Worm (Caenorhabditis elegans): ENCODE data around the gene F56H9.6.

The F56H9.6 gene

DNA sequence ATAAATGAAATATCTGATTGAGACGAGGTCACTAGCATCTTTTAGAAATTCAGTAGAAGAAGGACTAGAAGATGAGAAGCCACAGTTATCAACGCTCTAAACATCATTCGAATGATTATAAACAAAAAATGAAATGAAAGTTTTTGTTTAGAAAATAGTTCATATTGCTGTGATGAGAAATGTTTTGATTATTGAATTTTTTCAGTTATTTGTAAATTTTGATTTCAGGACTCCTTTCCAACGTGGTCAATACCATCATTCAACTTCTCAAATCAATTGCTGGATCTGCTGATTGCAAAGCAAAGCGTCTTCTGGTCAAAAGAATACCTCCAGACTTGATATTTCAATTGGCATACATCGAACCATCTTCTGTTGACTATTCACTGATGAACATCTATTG is 28.5 kb upstream of the F56H9.6 start, which contains the start of gene W05B10.6:
Gene W05B10.6 (minus strand): TSS at position 101 of the 400 bp plus-strand sequence.
- no peak for TF ChIP-seq unc-42 (tag; optimal IDR thresholded peaks at IDR 0.05)
- no peak for TF ChIP-seq tbx-2 (tag; optimal IDR thresholded peaks at IDR 0.05)
- no peak for TF ChIP-seq ceh-31 (tag; optimal IDR thresholded peaks at IDR 0.05)
- TF ChIP-seq K02D7.2 (tag; optimal IDR thresholded peaks at IDR 0.05), result no peak
- no peak for TF ChIP-seq fkh-10 (GFP tag; optimal IDR thresholded peaks at IDR 0.05)
- TF ChIP-seq ceh-45 (GFP tag; IDR thresholded peaks at IDR 0.05), result no peak
- TF ChIP-seq C38D4.7 (GFP tag; optimal IDR thresholded peaks at IDR 0.05), result no peak
- TF ChIP-seq T23F11.4 (GFP tag; optimal IDR thresholded peaks at IDR 0.05), result no peak
- no peak for TF ChIP-seq ceh-30 (tag; optimal IDR thresholded peaks at IDR 0.05)
- no peak for TF ChIP-seq pqm-1 (tag; optimal IDR thresholded peaks at IDR 0.05)
- no peak for TF ChIP-seq gmeb-2 (tag; optimal IDR thresholded peaks at IDR 0.05)
- TF ChIP-seq hlh-30 (tag; optimal IDR thresholded peaks at IDR 0.05; ENCODE audit: insufficient read depth), result no peak
- no peak for TF ChIP-seq eyg-1 (tag; optimal IDR thresholded peaks at IDR 0.05)

ce11 chrV:12649636-12650035 is 20.0 kb upstream of the F56H9.6 start, which contains the start of gene lin-25:
Gene lin-25, plus strand, starts transcription at chrV:12649925.
- peak; percentile 67 for TF ChIP-seq ceh-31 (tag; optimal IDR thresholded peaks at IDR 0.05)
- TF ChIP-seq pha-4 (tag; optimal IDR thresholded peaks at IDR 0.05), result no peak
- no peak for TF ChIP-seq ztf-16 (tag; optimal IDR thresholded peaks at IDR 0.05)
- TF ChIP-seq elt-2 (tag; optimal IDR thresholded peaks at IDR 0.05), result no peak
- TF ChIP-seq ceh-2 (tag; optimal IDR thresholded peaks at IDR 0.05), result peak; percentile 57
- TF ChIP-seq ets-4 (tag; optimal IDR thresholded peaks at IDR 0.05), result peak; percentile 41
- peak; percentile 43 for TF ChIP-seq tbx-2 (tag; optimal IDR thresholded peaks at IDR 0.05)
- peak; percentile 6 for TF ChIP-seq nfya-1 (tag; optimal IDR thresholded peaks at IDR 0.05)
- TF ChIP-seq unc-42 (tag; optimal IDR thresholded peaks at IDR 0.05), result peak; percentile 50

DNA sequence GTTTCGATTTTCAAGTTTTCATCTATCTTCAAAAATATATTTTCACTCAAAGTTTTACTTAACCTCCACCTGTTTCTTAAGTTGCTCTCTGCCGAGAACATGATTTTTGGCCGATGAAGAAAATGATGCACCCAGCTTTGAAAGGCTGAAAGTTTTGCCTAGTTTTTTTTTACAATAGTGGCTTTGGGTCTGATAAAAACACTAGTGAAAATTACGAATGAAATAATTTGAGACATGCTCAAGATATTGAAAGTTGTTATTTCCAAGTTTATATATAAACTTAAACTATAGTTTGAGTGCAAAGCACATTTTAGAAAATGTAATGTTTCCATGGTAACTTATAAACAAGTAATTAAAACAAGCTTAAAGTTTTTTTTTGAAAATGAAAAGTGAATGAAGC is 19.6 kb upstream of the F56H9.6 start, which contains the start of gene gpa-9:
Gene gpa-9 (minus strand): TSS at position 101 of the 400 bp plus-strand sequence.
- TF ChIP-seq ets-4 (tag; optimal IDR thresholded peaks at IDR 0.05) (no peak), hlh-6 (tag; optimal IDR thresholded peaks at IDR 0.05) (no peak), ceh-9 (tag; optimal IDR thresholded peaks at IDR 0.05) (no peak), fkh-6 (tag; optimal IDR thresholded peaks at IDR 0.05) (no peak)

DNA sequence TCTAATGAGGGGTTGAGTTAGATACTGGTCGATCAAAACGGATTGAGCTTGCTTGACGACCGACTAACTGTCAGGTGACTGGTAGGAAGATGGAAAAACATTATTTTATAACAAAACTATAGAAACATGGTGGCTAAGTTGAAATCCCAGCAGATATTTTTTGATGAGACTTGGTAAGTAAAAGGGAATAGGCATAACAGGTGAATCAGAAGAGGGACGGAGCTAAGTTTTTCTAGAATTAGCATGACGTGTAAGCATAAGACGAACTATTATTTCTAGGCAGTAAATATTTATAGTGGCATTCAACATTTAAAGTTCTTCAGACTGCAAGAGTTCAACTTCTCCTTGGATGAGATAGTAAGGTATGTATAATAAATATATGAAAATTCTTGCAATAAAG is 14.9 kb upstream of the F56H9.6 start, which contains the start of gene F56H9.8:
Gene F56H9.8 (plus strand): TSS at position 301 of the 400 bp plus-strand sequence.
- no peak for TF ChIP-seq elt-4 (tag; optimal IDR thresholded peaks at IDR 0.05)
- TF ChIP-seq ceh-24 (tag; optimal IDR thresholded peaks at IDR 0.05), result no peak
- no peak for TF ChIP-seq pat-9 (tag; optimal IDR thresholded peaks at IDR 0.05)
- TF ChIP-seq ceh-48 (tag; optimal IDR thresholded peaks at IDR 0.05), result no peak
- no peak for TF ChIP-seq pax-1 (tag; optimal IDR thresholded peaks at IDR 0.05)
- TF ChIP-seq unc-42 (tag; optimal IDR thresholded peaks at IDR 0.05), result no peak
- TF ChIP-seq ceh-30 (tag; optimal IDR thresholded peaks at IDR 0.05), result no peak
- TF ChIP-seq ceh-9 (tag; optimal IDR thresholded peaks at IDR 0.05), result no peak
- no peak for TF ChIP-seq sox-2 (GFP tag; IDR thresholded peaks at IDR 0.05)
- TF ChIP-seq madf-2 (tag; optimal IDR thresholded peaks at IDR 0.05), result no peak
- no peak for TF ChIP-seq K02D7.2 (tag; optimal IDR thresholded peaks at IDR 0.05)
- no peak for TF ChIP-seq ceh-6 (GFP tag; optimal IDR thresholded peaks at IDR 0.05)
- no peak for TF ChIP-seq pha-2 (tag; optimal IDR thresholded peaks at IDR 0.05)
- TF ChIP-seq hlh-8 (tag; optimal IDR thresholded peaks at IDR 0.05), result no peak
- TF ChIP-seq C38D4.7 (GFP tag; optimal IDR thresholded peaks at IDR 0.05), result no peak
- no peak for TF ChIP-seq ceh-18 (tag; optimal IDR thresholded peaks at IDR 0.05)
- TF ChIP-seq ceh-31 (tag; optimal IDR thresholded peaks at IDR 0.05), result no peak
- TF ChIP-seq lim-6 (tag; optimal IDR thresholded peaks at IDR 0.05), result no peak
- TF ChIP-seq sdc-2 (tag; optimal IDR thresholded peaks at IDR 0.05), result no peak

DNA sequence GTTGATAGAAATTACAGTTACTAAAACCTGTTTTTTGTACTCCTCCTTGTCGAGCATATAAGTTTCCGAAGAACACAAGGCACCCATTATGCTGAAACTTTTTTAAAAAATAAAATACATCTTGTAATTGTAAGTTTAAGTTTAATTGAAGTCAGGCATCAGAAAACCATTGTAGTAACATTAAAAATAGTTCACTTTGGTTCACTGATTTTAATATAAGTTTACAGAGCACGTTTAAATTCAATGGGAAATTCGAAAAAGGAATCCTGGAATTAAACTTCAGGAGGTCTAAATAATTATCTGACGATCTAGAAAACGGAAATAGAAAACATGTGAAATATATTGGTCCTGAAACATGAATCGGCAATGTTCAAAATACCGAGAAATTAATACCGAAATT is 10.7 kb upstream of the F56H9.6 start, which contains the start of gene gpa-8:
Gene gpa-8 (minus strand): TSS at position 101 of the 400 bp plus-strand sequence.
- TF ChIP-seq ahr-1 (tag; optimal IDR thresholded peaks at IDR 0.05) (no peak), dve-1 (tag; optimal IDR thresholded peaks at IDR 0.05) (no peak), mec-3 (tag; optimal IDR thresholded peaks at IDR 0.05; ENCODE audit: borderline replicate concordance) (no peak), ref-2 (tag; optimal IDR thresholded peaks at IDR 0.05) (no peak), pag-3 (tag; optimal IDR thresholded peaks at IDR 0.05; ENCODE audit: borderline replicate concordance) (no peak), ceh-14 (tag; optimal IDR thresholded peaks at IDR 0.05) (no peak), ama-1 (optimal IDR thresholded peaks at IDR 0.05) (no peak), hlh-8 (tag; optimal IDR thresholded peaks at IDR 0.05) (no peak), ceh-9 (tag; optimal IDR thresholded peaks at IDR 0.05) (no peak), elt-2 (tag; optimal IDR thresholded peaks at IDR 0.05) (no peak), zip-5 (tag; optimal IDR thresholded peaks at IDR 0.05) (no peak), ceh-24 (tag; optimal IDR thresholded peaks at IDR 0.05) (no peak), rnt-1 (tag; optimal IDR thresholded peaks at IDR 0.05) (no peak), dmd-4 (tag; optimal IDR thresholded peaks at IDR 0.05; ENCODE audit: borderline replicate concordance) (no peak)
